Fruit fly (Drosophila melanogaster) Kc167 (cell line): ENCODE measurements around the gene CG14662.

Experiments used
- Myc ChIP-seq: fragments of >200 bp; optimal IDR thresholded peaks from 2 replicates; lab custom pipeline; 2017; ENCODE audit warnings: missing external identifiers
- Sin3A ChIP-seq: fragments of >200 bp; optimal IDR thresholded peaks from 2 replicates; lab custom pipeline; 2018; ENCODE audit warnings: missing external identifiers
- h ChIP-seq: fragments of >200 bp; optimal IDR thresholded peaks from 3 replicates; lab custom pipeline; 2018; ENCODE audit warnings: missing external identifiers
- insv ChIP-seq: fragments of >200 bp; optimal IDR thresholded peaks from 3 replicates; lab custom pipeline; 2018; ENCODE audit warnings: missing external identifiers
- psq ChIP-seq: fragments of >200 bp; optimal IDR thresholded peaks from 2 replicates; lab custom pipeline; 2017; ENCODE audit warnings: missing external identifiers
- ttk ChIP-seq: sonication (Bioruptor generic); optimal IDR thresholded peaks from 2 replicates; lab custom pipeline; 2017; ENCODE audit warnings: missing external identifiers

The CG14662 gene

dm6 chr3R:4974514-4975314 is 9.3 kb downstream of the CG14662 start:
- no peak for TF ChIP-seq h
- TF ChIP-seq Myc = no peak
- no peak for TF ChIP-seq insv
- no peak for TF ChIP-seq psq (lab: Kevin White, UChicago)
- TF ChIP-seq ttk (lab: Kevin White, UChicago) = no peak
- no peak for TF ChIP-seq Sin3A (lab: Kevin White, UChicago)

- TF ChIP-seq insv = no peak
- TF ChIP-seq h = no peak
Observed at dm6 chr3R:4973762-4974369, 10.2 kb downstream of the CG14662 start.

dm6 chr3R:4972961-4973595 is 11.0 kb downstream of the CG14662 start:
- no peak for TF ChIP-seq h
- no peak for TF ChIP-seq Sin3A (lab: Kevin White, UChicago)
- no peak for TF ChIP-seq Myc
- no peak for TF ChIP-seq psq (lab: Kevin White, UChicago)
- TF ChIP-seq ttk (lab: Kevin White, UChicago) = no peak
- no peak for TF ChIP-seq insv

- TF ChIP-seq psq (lab: Kevin White, UChicago) (no peak), ttk (lab: Kevin White, UChicago) (no peak), h (no peak), insv (no peak), Myc (no peak), Sin3A (lab: Kevin White, UChicago) (no peak)
Observed at dm6 chr3R:4970415-4971140, 13.5 kb downstream of the CG14662 start.

dm6 chr3R:4969199-4969778 is 14.7 kb downstream of the CG14662 start:
- TF ChIP-seq insv (no peak), psq (lab: Kevin White, UChicago) (no peak), ttk (lab: Kevin White, UChicago) (no peak), Sin3A (lab: Kevin White, UChicago) (no peak), h (no peak), Myc (no peak)

- TF ChIP-seq ttk (lab: Kevin White, UChicago) (no peak), Sin3A (lab: Kevin White, UChicago) (no peak), h (no peak), insv (no peak), psq (lab: Kevin White, UChicago) (no peak), Myc (no peak)
Observed at dm6 chr3R:4967281-4967680, 16.8 kb downstream of the CG14662 start.

dm6 chr3R:4966246-4966937 is 17.6 kb downstream of the CG14662 start:
- no peak for TF ChIP-seq ttk (lab: Kevin White, UChicago)
- no peak for TF ChIP-seq insv
- no peak for TF ChIP-seq Myc
- no peak for TF ChIP-seq psq (lab: Kevin White, UChicago)
- no peak for TF ChIP-seq h
- no peak for TF ChIP-seq Sin3A (lab: Kevin White, UChicago)

- TF ChIP-seq insv (no peak), h (no peak), Myc (no peak), ttk (lab: Kevin White, UChicago) (no peak), psq (lab: Kevin White, UChicago) (no peak)
Observed at dm6 chr3R:4965145-4965544, 18.9 kb downstream of the CG14662 start, which contains the start of gene Jhbp1. Jhbp1 (plus strand) TSS chr3R:4965445.

dm6 chr3R:4963917-4964316 is 20.1 kb downstream of the CG14662 start:
- no peak for TF ChIP-seq Myc

- TF ChIP-seq psq (lab: Kevin White, UChicago) (no peak), ttk (lab: Kevin White, UChicago) (no peak), Myc (no peak), h (no peak), insv (no peak), Sin3A (lab: Kevin White, UChicago) (no peak)
Observed at dm6 chr3R:4963370-4963769, 20.7 kb downstream of the CG14662 start.

- TF ChIP-seq h (peak; percentile 71), Myc (no peak), ttk (lab: Kevin White, UChicago) (no peak), psq (lab: Kevin White, UChicago) (no peak)
Observed at dm6 chr3R:4962689-4963088, 21.3 kb downstream of the CG14662 start.

dm6 chr3R:4961946-4962345 is 22.1 kb downstream of the CG14662 start:
- TF ChIP-seq Sin3A (lab: Kevin White, UChicago) = no peak
- no peak for TF ChIP-seq insv
- TF ChIP-seq Myc = no peak
- TF ChIP-seq h = no peak
- TF ChIP-seq ttk (lab: Kevin White, UChicago) = no peak
- TF ChIP-seq psq (lab: Kevin White, UChicago) = no peak
